Worm (Caenorhabditis elegans) whole organism, L3 larva: ENCODE results near the gene dpy-2.

ENCODE experiments used
- R02D3.7 ChIP-seq: fragments of 150-350 bp; optimal IDR thresholded peaks from 2 replicates; lab custom pipeline; 2014; ENCODE audit warnings: missing biosample characterization, missing genetic modification characterization
- ZK546.5 ChIP-seq: sonication (generic microtip); optimal IDR thresholded peaks from 2 replicates; lab custom pipeline; 2017; ENCODE audit warnings: missing biosample characterization, missing genetic modification characterization
- aly-2 ChIP-seq: fragments of 150-350 bp; optimal IDR thresholded peaks from 2 replicates; lab custom pipeline; 2014; ENCODE audit warnings: missing biosample characterization, missing genetic modification characterization
- ceh-16 ChIP-seq: sonication (generic microtip); optimal IDR thresholded peaks from 2 replicates; lab custom pipeline; 2017; ENCODE audit warnings: missing biosample characterization, missing genetic modification characterization
- ceh-28 ChIP-seq: fragments of 150-350 bp; optimal IDR thresholded peaks from 2 replicates; lab custom pipeline; 2014; ENCODE audit warnings: missing biosample characterization, missing genetic modification reagents, missing genetic modification characterization
- ceh-82 ChIP-seq: fragments of 150-350 bp; optimal IDR thresholded peaks from 2 replicates; lab custom pipeline; 2014; ENCODE audit warnings: missing biosample characterization, missing genetic modification characterization
- ceh-9 ChIP-seq: sonication (generic microtip); optimal IDR thresholded peaks from 2 replicates; lab custom pipeline; 2018; ENCODE audit warnings: missing biosample characterization, missing genetic modification characterization
- egl-27 ChIP-seq: sonication (generic microtip); optimal IDR thresholded peaks from 4 replicates; lab custom pipeline; 2017; ENCODE audit warnings: missing biosample characterization, missing genetic modification reagents, missing genetic modification characterization
- elt-1 ChIP-seq: fragments of 150-350 bp; optimal IDR thresholded peaks from 2 replicates; lab custom pipeline; 2014; ENCODE audit warnings: missing biosample characterization, missing genetic modification characterization
- elt-2 ChIP-seq: sonication (generic microtip); optimal IDR thresholded peaks from 2 replicates; lab custom pipeline; 2016; ENCODE audit warnings: missing genetic modification reagents, mild to moderate bottlenecking, missing genetic modification characterization, missing compliant biosample characterization
- elt-3 ChIP-seq, 3 experiments: fragments of 150-350 bp in 1 of 3; sonication (generic microtip) in 2 of 3; optimal IDR thresholded peaks; 2 replicates in 2 of 3; 4 replicates in 1 of 3; lab custom pipeline; 2014 to 2017; ENCODE audit warnings: missing biosample characterization in 3 of 3, missing genetic modification characterization in 3 of 3
- fkh-2 ChIP-seq: fragments of 150-350 bp; optimal IDR thresholded peaks from 2 replicates; lab custom pipeline; 2014; ENCODE audit warnings: missing biosample characterization, missing genetic modification reagents, missing genetic modification characterization
- fos-1 ChIP-seq: fragments of 150-350 bp; optimal IDR thresholded peaks from 2 replicates; lab custom pipeline; 2014; ENCODE audit warnings: missing biosample characterization, missing genetic modification characterization
- jun-1 ChIP-seq: fragments of 150-350 bp; optimal IDR thresholded peaks from 2 replicates; lab custom pipeline; 2014; ENCODE audit warnings: missing biosample characterization, missing genetic modification reagents, missing genetic modification characterization
- lsy-12 ChIP-seq: sonication (generic microtip); optimal IDR thresholded peaks from 2 replicates; lab custom pipeline; 2016; ENCODE audit warnings: mild to moderate bottlenecking, missing genetic modification characterization, missing compliant biosample characterization
- mdl-1 ChIP-seq: fragments of 150-350 bp; optimal IDR thresholded peaks from 2 replicates; lab custom pipeline; 2014; ENCODE audit warnings: missing biosample characterization, missing genetic modification characterization
- mml-1 ChIP-seq: fragments of 150-350 bp; sonication (generic microtip); optimal IDR thresholded peaks from 3 replicates; lab custom pipeline; 2014; ENCODE audit warnings: missing biosample characterization, missing genetic modification characterization
- nfya-1 ChIP-seq: sonication (generic microtip); optimal IDR thresholded peaks from 2 replicates; lab custom pipeline; 2017; ENCODE audit warnings: missing genetic modification characterization, mild to moderate bottlenecking, missing compliant biosample characterization, antibody characterized with exemption, moderate library complexity; ENCODE audit not compliant: insufficient read depth
- nhr-12 ChIP-seq: fragments of 150-350 bp; optimal IDR thresholded peaks from 2 replicates; lab custom pipeline; 2014; ENCODE audit warnings: missing biosample characterization, missing genetic modification characterization
- nhr-23 ChIP-seq: fragments of 150-350 bp; optimal IDR thresholded peaks from 2 replicates; lab custom pipeline; 2014; ENCODE audit warnings: missing biosample characterization, missing genetic modification reagents, missing genetic modification characterization
- nhr-237 ChIP-seq: fragments of 150-350 bp; optimal IDR thresholded peaks from 2 replicates; lab custom pipeline; 2014; ENCODE audit warnings: missing biosample characterization, missing genetic modification characterization
- nhr-25 ChIP-seq: sonication (generic microtip); optimal IDR thresholded peaks from 2 replicates; lab custom pipeline; 2017; ENCODE audit warnings: missing biosample characterization, missing genetic modification characterization
- nhr-43 ChIP-seq: sonication (generic microtip); optimal IDR thresholded peaks from 2 replicates; lab custom pipeline; 2016; ENCODE audit warnings: mild to moderate bottlenecking, missing genetic modification characterization, missing compliant biosample characterization; ENCODE audit not compliant: poor library complexity, severe bottlenecking
- nhr-67 ChIP-seq: fragments of 150-350 bp; optimal IDR thresholded peaks from 2 replicates; lab custom pipeline; 2014; ENCODE audit warnings: missing biosample characterization, missing genetic modification characterization
- nhr-76 ChIP-seq: fragments of 150-350 bp; sonication (generic microtip); optimal IDR thresholded peaks from 5 replicates; lab custom pipeline; 2014; ENCODE audit warnings: missing biosample characterization, missing genetic modification characterization
- nhr-77 ChIP-seq: fragments of 150-350 bp; optimal IDR thresholded peaks from 2 replicates; lab custom pipeline; 2014; ENCODE audit warnings: missing biosample characterization, missing genetic modification characterization
- pha-4 ChIP-seq: fragments of 150-350 bp; optimal IDR thresholded peaks from 2 replicates; lab custom pipeline; 2014; ENCODE audit warnings: missing biosample characterization, missing genetic modification reagents, missing genetic modification characterization
- pqm-1 ChIP-seq: fragments of 150-350 bp; optimal IDR thresholded peaks from 2 replicates; lab custom pipeline; 2017; ENCODE audit warnings: missing biosample characterization, missing genetic modification characterization, inconsistent platforms
- sea-2 ChIP-seq: fragments of 150-350 bp; sonication (generic microtip); optimal IDR thresholded peaks from 4 replicates; lab custom pipeline; 2014; ENCODE audit warnings: missing biosample characterization, missing genetic modification reagents, missing genetic modification characterization
- skn-1 ChIP-seq: fragments of 150-350 bp; optimal IDR thresholded peaks from 2 replicates; lab custom pipeline; 2014; ENCODE audit warnings: missing biosample characterization, missing genetic modification characterization
- snpc-4 ChIP-seq: fragments of 150-350 bp; optimal IDR thresholded peaks from 2 replicates; lab custom pipeline; 2014; ENCODE audit warnings: missing biosample characterization, missing genetic modification characterization
- tbx-2 ChIP-seq: sonication (generic microtip); optimal IDR thresholded peaks from 2 replicates; lab custom pipeline; 2016; ENCODE audit warnings: mild to moderate bottlenecking, missing genetic modification characterization, missing compliant biosample characterization
- unc-62 ChIP-seq: fragments of 150-350 bp; sonication (generic microtip); optimal IDR thresholded peaks from 4 replicates; lab custom pipeline; 2014; ENCODE audit warnings: missing biosample characterization, missing genetic modification reagents, missing genetic modification characterization
- zag-1 ChIP-seq: fragments of 150-350 bp; optimal IDR thresholded peaks from 2 replicates; lab custom pipeline; 2014; ENCODE audit warnings: missing biosample characterization, missing genetic modification characterization
- ztf-4 ChIP-seq: fragments of 150-350 bp; optimal IDR thresholded peaks from 2 replicates; lab custom pipeline; 2014; ENCODE audit warnings: missing biosample characterization, missing genetic modification characterization

dpy-2 gene

ce11 chrII:6713832-6714342, at the start of gene dpy-2:
TSS of gene dpy-2 (plus strand) at chrII:6714292.
- TF ChIP-seq elt-3 (tag; optimal IDR thresholded peaks at IDR 0.05; lab: Kevin White, UChicago) = peak in 2 of 3 experiments; percentile 10 to 76
- TF ChIP-seq nhr-77 = no peak
- no peak for TF ChIP-seq tbx-2 (tag; lab: Kevin White, UChicago)
- peak; percentile 85 for TF ChIP-seq nhr-23 (tag; lab: Kevin White, UChicago)

ce11 chrII:6665908-6666307, 48.2 kb upstream of the dpy-2 start:
- peak; percentile 84 for TF ChIP-seq elt-2 (tag; lab: Kevin White, UChicago)
- TF ChIP-seq pqm-1 (tag; lab: Kevin White, UChicago) = peak; percentile 39
- TF ChIP-seq aly-2 = no peak
- TF ChIP-seq, all 47 proteins: peak for 2

- no peak for TF ChIP-seq ztf-4 (tag; lab: Kevin White, UChicago)
- TF ChIP-seq ceh-16 (tag; lab: Kevin White, UChicago) = no peak
- TF ChIP-seq nhr-237 (tag; lab: Kevin White, UChicago) = no peak
- no peak for TF ChIP-seq zag-1 (tag; lab: Kevin White, UChicago)
- TF ChIP-seq pqm-1 (tag; lab: Kevin White, UChicago) = no peak
- TF ChIP-seq skn-1 (tag; lab: Kevin White, UChicago) = no peak
- no peak for TF ChIP-seq pha-4 (tag; lab: Kevin White, UChicago)
- TF ChIP-seq jun-1 (tag; lab: Kevin White, UChicago) = no peak
- no peak for TF ChIP-seq elt-1 (tag; lab: Kevin White, UChicago)
- TF ChIP-seq R02D3.7 = no peak
- TF ChIP-seq unc-62 (GFP tag; lab: Kevin White, UChicago) = no peak
- TF ChIP-seq ceh-28 (tag; lab: Kevin White, UChicago) = no peak
- TF ChIP-seq nhr-76 = no peak
- TF ChIP-seq nhr-43 (tag; lab: Kevin White, UChicago) = no peak
- no peak for TF ChIP-seq ZK546.5 (tag; lab: Kevin White, UChicago)
- no peak for TF ChIP-seq ceh-9 (tag; lab: Kevin White, UChicago)
- no peak for TF ChIP-seq mml-1 (tag; lab: Kevin White, UChicago)
- no peak for TF ChIP-seq elt-2 (tag; lab: Kevin White, UChicago)
- no peak for TF ChIP-seq nhr-77
- TF ChIP-seq nfya-1 (tag; lab: Kevin White, UChicago) = no peak
These were observed 47.5 kb upstream of the dpy-2 start, which contains the start of gene T19D12.1 for ce11 chrII:6666598-6666997. TSS of gene T19D12.1 (plus strand) at chrII:6666898.

ce11 chrII:6667534-6667933, 46.6 kb upstream of the dpy-2 start:
- TF ChIP-seq egl-27 (tag; lab: Kevin White, UChicago) (no peak), sea-2 (GFP tag; lab: Kevin White, UChicago) (no peak), snpc-4 (tag; lab: Kevin White, UChicago) (no peak), elt-1 (tag; lab: Kevin White, UChicago) (no peak), lsy-12 (no peak), ztf-4 (tag; lab: Kevin White, UChicago) (no peak), nhr-67 (no peak), aly-2 (no peak), mml-1 (tag; lab: Kevin White, UChicago) (no peak), unc-62 (GFP tag; lab: Kevin White, UChicago) (no peak), fos-1 (tag; lab: Kevin White, UChicago) (no peak)

- TF ChIP-seq nhr-12 (tag; lab: Kevin White, UChicago) (no peak), elt-3 (tag; optimal IDR thresholded peaks at IDR 0.05; lab: Kevin White, UChicago) (no peak), ceh-9 (tag; lab: Kevin White, UChicago) (no peak), nhr-76 (no peak), ceh-82 (tag; lab: Kevin White, UChicago) (no peak), fos-1 (tag; lab: Kevin White, UChicago) (no peak), nhr-25 (tag; lab: Kevin White, UChicago) (no peak), egl-27 (tag; lab: Kevin White, UChicago) (no peak), fkh-2 (tag; lab: Kevin White, UChicago) (no peak), lsy-12 (no peak), nhr-237 (tag; lab: Kevin White, UChicago) (no peak), elt-1 (tag; lab: Kevin White, UChicago) (no peak), mdl-1 (tag; lab: Kevin White, UChicago) (no peak)
- TF ChIP-seq, all 47 proteins: peak for 0
These were observed 45.6 kb upstream of the dpy-2 start for ce11 chrII:6668496-6668895.
